Worm (Caenorhabditis elegans) whole organism, L2 larva: Measurements from ENCODE around the gene clec-132.

Source experiments
- C34F6.9 ChIP-seq: fragments of 150-350 bp; optimal IDR thresholded peaks from 2 replicates; lab custom pipeline; 2014; ENCODE audit warnings: missing biosample characterization, missing genetic modification characterization
- F13H6.1 ChIP-seq: sonication (generic microtip); optimal IDR thresholded peaks from 2 replicates; lab custom pipeline; 2016; ENCODE audit warnings: missing genetic modification characterization, missing compliant biosample characterization
- R02D3.7 ChIP-seq: fragments of 150-350 bp; optimal IDR thresholded peaks from 2 replicates; lab custom pipeline; 2014; ENCODE audit warnings: missing biosample characterization, missing genetic modification characterization
- ZK546.5 ChIP-seq: sonication (generic microtip); optimal IDR thresholded peaks from 2 replicates; lab custom pipeline; 2017; ENCODE audit warnings: missing biosample characterization, missing genetic modification characterization
- aly-2 ChIP-seq: fragments of 150-350 bp; optimal IDR thresholded peaks from 2 replicates; lab custom pipeline; 2014; ENCODE audit warnings: missing biosample characterization, missing genetic modification characterization
- ama-1 ChIP-seq: fragments of 150-350 bp; optimal IDR thresholded peaks from 2 replicates; lab custom pipeline; 2018; ENCODE audit warnings: inconsistent platforms
- ceh-16 ChIP-seq: fragments of 150-350 bp; optimal IDR thresholded peaks from 2 replicates; lab custom pipeline; 2014; ENCODE audit warnings: missing biosample characterization, missing genetic modification characterization
- ceh-82 ChIP-seq: fragments of 150-350 bp; optimal IDR thresholded peaks from 2 replicates; lab custom pipeline; 2014; ENCODE audit warnings: missing biosample characterization, missing genetic modification characterization
- crh-2 ChIP-seq: sonication (generic microtip); optimal IDR thresholded peaks from 2 replicates; lab custom pipeline; 2017; ENCODE audit warnings: missing biosample characterization, missing genetic modification characterization
- egl-27 ChIP-seq: sonication (generic microtip); optimal IDR thresholded peaks from 3 replicates; lab custom pipeline; 2017; ENCODE audit warnings: missing biosample characterization, missing genetic modification reagents, missing genetic modification characterization
- elt-1 ChIP-seq: fragments of 150-350 bp; optimal IDR thresholded peaks from 2 replicates; lab custom pipeline; 2014; ENCODE audit warnings: missing biosample characterization, missing genetic modification characterization
- elt-3 ChIP-seq: sonication (generic microtip); optimal IDR thresholded peaks from 2 replicates; lab custom pipeline; 2017; ENCODE audit warnings: missing biosample characterization, missing genetic modification characterization
- gmeb-1 ChIP-seq: fragments of 150-350 bp; optimal IDR thresholded peaks from 2 replicates; lab custom pipeline; 2014; ENCODE audit warnings: missing biosample characterization, missing genetic modification characterization
- lin-11 ChIP-seq: fragments of 150-350 bp; sonication (generic microtip); optimal IDR thresholded peaks from 2 replicates; lab custom pipeline; 2014; ENCODE audit warnings: missing biosample characterization, missing genetic modification characterization, inconsistent platforms, mixed read lengths
- lin-13 ChIP-seq: fragments of 150-350 bp; optimal IDR thresholded peaks from 2 replicates; lab custom pipeline; 2014; ENCODE audit warnings: missing biosample characterization, missing genetic modification reagents, missing genetic modification characterization
- lin-39 ChIP-seq: fragments of 150-350 bp; optimal IDR thresholded peaks from 2 replicates; lab custom pipeline; 2014; ENCODE audit warnings: missing biosample characterization, missing genetic modification reagents, missing genetic modification characterization
- mbf-1 ChIP-seq: sonication (generic microtip); optimal IDR thresholded peaks from 2 replicates; lab custom pipeline; 2017; ENCODE audit warnings: missing biosample characterization, missing genetic modification characterization
- mdl-1 ChIP-seq, 2 experiments: fragments of 150-350 bp in 1 of 2; sonication (generic microtip) in 1 of 2; optimal IDR thresholded peaks; 2 replicates each; lab custom pipeline; 2017; ENCODE audit warnings: missing biosample characterization in 2 of 2, missing genetic modification characterization in 2 of 2
- nhr-11 ChIP-seq: fragments of 150-350 bp; optimal IDR thresholded peaks from 2 replicates; lab custom pipeline; 2014; ENCODE audit warnings: missing biosample characterization, missing genetic modification characterization
- nhr-12 ChIP-seq: fragments of 150-350 bp; optimal IDR thresholded peaks from 2 replicates; lab custom pipeline; 2014; ENCODE audit warnings: missing biosample characterization, missing genetic modification characterization
- nhr-129 ChIP-seq: fragments of 150-350 bp; optimal IDR thresholded peaks from 2 replicates; lab custom pipeline; 2014; ENCODE audit warnings: missing biosample characterization, missing genetic modification characterization
- nhr-21 ChIP-seq: fragments of 150-350 bp; optimal IDR thresholded peaks from 2 replicates; lab custom pipeline; 2014; ENCODE audit warnings: missing biosample characterization, missing genetic modification characterization
- nhr-23 ChIP-seq: fragments of 150-350 bp; optimal IDR thresholded peaks from 2 replicates; lab custom pipeline; 2014; ENCODE audit warnings: missing biosample characterization, missing genetic modification reagents, missing genetic modification characterization
- nhr-237 ChIP-seq: fragments of 150-350 bp; optimal IDR thresholded peaks from 2 replicates; lab custom pipeline; 2014; ENCODE audit warnings: missing biosample characterization, missing genetic modification characterization
- nhr-77 ChIP-seq: fragments of 150-350 bp; optimal IDR thresholded peaks from 2 replicates; lab custom pipeline; 2014; ENCODE audit warnings: missing biosample characterization, missing genetic modification characterization
- peb-1 ChIP-seq: fragments of 150-350 bp; optimal IDR thresholded peaks from 2 replicates; lab custom pipeline; 2014; ENCODE audit warnings: missing biosample characterization, missing genetic modification characterization
- sem-4 ChIP-seq: fragments of 150-350 bp; optimal IDR thresholded peaks from 2 replicates; lab custom pipeline; 2014; ENCODE audit warnings: missing biosample characterization, missing genetic modification reagents, missing genetic modification characterization
- skn-1 ChIP-seq: sonication (generic microtip); optimal IDR thresholded peaks from 2 replicates; lab custom pipeline; 2017; ENCODE audit warnings: missing biosample characterization, missing genetic modification characterization
- sma-3 ChIP-seq: sonication (generic microtip); optimal IDR thresholded peaks from 2 replicates; lab custom pipeline; 2016; ENCODE audit warnings: missing genetic modification reagents, missing genetic modification characterization, missing compliant biosample characterization
- snpc-4 ChIP-seq: fragments of 150-350 bp; optimal IDR thresholded peaks from 2 replicates; lab custom pipeline; 2014; ENCODE audit warnings: missing biosample characterization, missing genetic modification characterization
- unc-55 ChIP-seq: fragments of 150-350 bp; sonication (generic microtip); optimal IDR thresholded peaks from 3 replicates; lab custom pipeline; 2014; ENCODE audit warnings: missing biosample characterization, missing genetic modification reagents, missing genetic modification characterization
- zag-1 ChIP-seq: fragments of 150-350 bp; optimal IDR thresholded peaks from 2 replicates; lab custom pipeline; 2014; ENCODE audit warnings: missing biosample characterization, missing genetic modification characterization

clec-132 gene

DNA sequence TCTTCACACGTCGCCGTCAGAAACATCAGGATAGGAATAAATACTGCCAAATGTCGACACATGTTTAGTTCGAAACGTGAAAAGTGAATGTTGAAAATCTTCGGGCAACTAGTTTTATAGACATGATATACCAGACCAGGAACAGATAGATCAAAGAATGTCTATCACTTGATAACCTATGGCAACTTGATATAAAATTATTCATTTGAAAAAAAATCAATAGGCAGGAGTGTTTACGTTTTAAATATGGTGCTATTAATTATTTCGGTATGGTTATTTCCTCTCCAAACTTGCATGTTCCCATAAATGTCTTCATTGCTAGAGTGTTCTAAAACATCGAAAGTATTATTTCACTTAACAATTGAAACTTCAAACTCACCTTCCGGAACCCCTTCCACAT, 15.3 kb upstream of the clec-132 start, which contains the start of gene W10G11.2:
W10G11.2 (minus strand) TSS at position 101 of the 400 bp plus-strand sequence.
- TF ChIP-seq elt-3 (tag; lab: Kevin White, UChicago) (no peak), lin-13 (GFP tag; lab: Kevin White, UChicago) (no peak), nhr-77 (tag; lab: Kevin White, UChicago) (no peak)
- TF ChIP-seq, all 48 proteins: peak for 0

DNA sequence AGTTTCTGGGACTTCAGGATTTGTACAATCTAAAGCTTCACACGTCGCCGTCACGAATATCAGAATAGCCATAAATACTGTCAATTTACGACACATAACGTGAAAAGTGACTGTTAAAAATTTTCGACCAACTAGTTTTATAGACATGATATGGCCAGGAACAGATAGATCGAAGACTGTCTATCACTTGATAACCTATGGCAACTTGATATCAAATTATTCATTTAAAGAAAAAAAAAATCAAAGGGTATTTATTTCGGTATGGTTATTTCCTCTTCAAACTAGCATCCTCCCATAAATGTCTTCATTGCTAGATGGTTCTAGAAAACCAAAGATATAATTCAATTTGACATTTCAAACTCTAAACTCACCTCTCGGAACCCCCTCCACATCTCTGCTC, 14.4 kb upstream of the clec-132 start, which contains the start of gene W10G11.3:
W10G11.3 (minus strand) TSS at position 101 of the 400 bp plus-strand sequence.
- TF ChIP-seq sem-4 (tag; lab: Kevin White, UChicago) (no peak), mdl-1 (tag; optimal IDR thresholded peaks at IDR 0.05; lab: Kevin White, UChicago) (no peak), ZK546.5 (tag; lab: Kevin White, UChicago) (no peak), unc-55 (no peak), snpc-4 (tag; lab: Kevin White, UChicago) (no peak), R02D3.7 (tag; lab: Kevin White, UChicago) (no peak)

DNA sequence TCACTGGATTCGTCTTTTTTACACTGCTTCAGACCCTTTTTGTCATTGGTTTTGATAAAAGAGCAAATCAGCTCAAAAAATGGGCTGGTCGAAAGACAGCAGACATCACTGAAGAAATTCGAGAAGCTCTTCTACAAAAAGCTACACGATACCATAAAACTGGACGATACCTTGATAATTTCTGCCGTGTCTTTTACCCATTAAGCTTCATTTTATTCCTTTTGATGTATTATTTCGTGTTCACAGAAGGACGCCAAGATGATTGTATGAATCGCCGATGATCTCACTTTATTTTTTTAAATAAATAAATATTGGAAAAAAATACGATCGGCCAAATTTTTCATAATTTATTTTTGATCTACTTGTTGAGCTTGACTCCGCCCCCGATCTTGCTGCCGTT, 9.8 kb upstream of the clec-132 start:
- no peak for TF ChIP-seq peb-1
- TF ChIP-seq mbf-1 (tag; lab: Kevin White, UChicago) = no peak
- TF ChIP-seq nhr-23 (tag; lab: Kevin White, UChicago) = no peak
- no peak for TF ChIP-seq nhr-129 (tag; lab: Kevin White, UChicago)
- TF ChIP-seq ama-1 (lab: Kevin White, UChicago) = no peak
- TF ChIP-seq zag-1 (tag; lab: Kevin White, UChicago) = no peak
- no peak for TF ChIP-seq ceh-16 (tag; lab: Kevin White, UChicago)
- no peak for TF ChIP-seq elt-1 (tag; lab: Kevin White, UChicago)
- no peak for TF ChIP-seq lin-11 (tag; lab: Kevin White, UChicago)
- TF ChIP-seq C34F6.9 (tag; lab: Kevin White, UChicago) = no peak
- no peak for TF ChIP-seq nhr-237 (tag; lab: Kevin White, UChicago)
- no peak for TF ChIP-seq egl-27 (tag; lab: Kevin White, UChicago)
- TF ChIP-seq ceh-82 (tag; lab: Kevin White, UChicago) = no peak

ce11 chrII:3567576-3567975, 9.3 kb upstream of the clec-132 start:
- TF ChIP-seq sma-3 (GFP tag; lab: Kevin White, UChicago) (peak; percentile 22), gmeb-1 (tag; lab: Kevin White, UChicago) (peak; percentile 39)

ce11 chrII:3569118-3569517, 7.7 kb upstream of the clec-132 start, which contains the start of gene clec-127:
Gene clec-127 (minus strand): TSS chrII:3569218.
- TF ChIP-seq F13H6.1 (no peak), nhr-12 (tag; lab: Kevin White, UChicago) (no peak), aly-2 (no peak), nhr-21 (tag; lab: Kevin White, UChicago) (no peak), egl-27 (tag; lab: Kevin White, UChicago) (no peak), nhr-237 (tag; lab: Kevin White, UChicago) (no peak), skn-1 (no peak), crh-2 (no peak), ceh-16 (tag; lab: Kevin White, UChicago) (no peak), nhr-11 (tag; lab: Kevin White, UChicago) (no peak), lin-39 (tag; lab: Kevin White, UChicago) (no peak)

DNA sequence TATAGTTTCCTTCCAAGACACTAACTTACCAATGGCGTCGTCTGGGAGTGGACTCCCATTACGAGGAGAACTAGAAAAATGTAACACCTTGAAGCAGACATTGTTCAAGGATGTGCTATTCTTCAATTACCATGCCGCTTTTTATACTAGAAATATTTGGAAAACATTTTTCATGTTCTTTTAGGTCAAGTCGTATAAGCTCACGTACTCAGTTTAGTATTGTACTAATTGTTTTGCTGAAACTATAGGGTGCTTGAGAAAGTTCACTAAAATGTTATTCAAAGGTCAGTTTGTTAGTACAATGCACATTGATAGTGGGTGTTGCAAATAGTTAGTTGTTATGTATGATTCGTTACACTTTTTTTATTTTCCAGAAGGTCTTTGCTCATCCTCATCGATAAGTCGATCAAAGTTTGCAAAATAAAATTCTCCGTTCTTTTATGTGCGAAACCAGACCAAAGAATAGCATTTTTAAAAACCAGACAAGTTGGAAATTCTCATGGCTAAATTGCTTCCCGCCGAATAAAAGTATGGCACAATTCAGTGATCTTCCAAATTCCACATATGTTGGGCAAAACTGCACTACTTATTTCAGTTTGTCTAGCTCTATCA, 5.8 kb upstream of the clec-132 start, which contains the start of the genes clec-128 and clec-129:
clec-128 (minus strand) TSS at position 101 of the 612 bp plus-strand sequence.
clec-129 (plus strand) TSS at position 562 of the 612 bp plus-strand sequence.
- TF ChIP-seq ZK546.5 (tag; lab: Kevin White, UChicago) (no peak), skn-1 (no peak), peb-1 (no peak)
